Fruit fly (Drosophila melanogaster): Measurements from ENCODE around the gene CG12995.

The CG12995 gene

dm6 chrX:17227462-17227861 is 17.7 kb upstream of the CG12995 start:
- TF ChIP-seq dsf (GFP tag; optimal IDR thresholded peaks at IDR 0.05; ENCODE audit: borderline replicate concordance) (no peak), dl (GFP tag; optimal IDR thresholded peaks at IDR 0.05; ENCODE audit: insufficient read depth in 1 of 2, partially characterized antibody in 2 of 2) (no peak), ey (GFP tag; optimal IDR thresholded peaks at IDR 0.05) (no peak), foxo (GFP tag; optimal IDR thresholded peaks at IDR 0.05) (no peak), OdsH (GFP tag; optimal IDR thresholded peaks at IDR 0.05) (no peak), Hr83 (GFP tag; optimal IDR thresholded peaks at IDR 0.05; ENCODE audit: poor library complexity, severe bottlenecking) (no peak), woc (GFP tag; optimal IDR thresholded peaks at IDR 0.05) (no peak), Mio (GFP tag; optimal IDR thresholded peaks at IDR 0.05) (no peak), Rel (GFP tag; optimal IDR thresholded peaks at IDR 0.05) (no peak), Rel (tag; optimal IDR thresholded peaks at IDR 0.05) (no peak), h (GFP tag; optimal IDR thresholded peaks at IDR 0.05) (no peak), CG9705 (GFP tag; optimal IDR thresholded peaks at IDR 0.05) (no peak), brk (GFP tag; optimal IDR thresholded peaks at IDR 0.05) (no peak), HLH106 (tag; optimal IDR thresholded peaks at IDR 0.05) (no peak), Jra (GFP tag; optimal IDR thresholded peaks at IDR 0.05) (no peak), Hnf4 (GFP tag; optimal IDR thresholded peaks at IDR 0.05) (no peak), fru (GFP tag; optimal IDR thresholded peaks at IDR 0.05) (no peak), Dfd (GFP tag; optimal IDR thresholded peaks at IDR 0.05) (no peak), pan (optimal IDR thresholded peaks at IDR 0.05) (no peak)

- TF ChIP-seq Hr83 (GFP tag; optimal IDR thresholded peaks at IDR 0.05; ENCODE audit: poor library complexity, severe bottlenecking): no peak
- TF ChIP-seq h (GFP tag; optimal IDR thresholded peaks at IDR 0.05): no peak
- no peak for TF ChIP-seq Hr78 (GFP tag; optimal IDR thresholded peaks at IDR 0.05)
- TF ChIP-seq tai (GFP tag; optimal IDR thresholded peaks at IDR 0.05): no peak
- no peak for TF ChIP-seq Myc (optimal IDR thresholded peaks at IDR 0.05)
- TF ChIP-seq CG32264 (GFP tag; optimal IDR thresholded peaks at IDR 0.05): no peak
- TF ChIP-seq lola (GFP tag; optimal IDR thresholded peaks at IDR 0.05): no peak
- no peak for TF ChIP-seq CrebA (GFP tag; optimal IDR thresholded peaks at IDR 0.05; ENCODE audit: borderline replicate concordance)
- TF ChIP-seq Vsx2 (GFP tag; optimal IDR thresholded peaks at IDR 0.05; ENCODE audit: partially characterized antibody): no peak
- no peak for TF ChIP-seq Sp1 (GFP tag; optimal IDR thresholded peaks at IDR 0.05)
- no peak for TF ChIP-seq OdsH (GFP tag; optimal IDR thresholded peaks at IDR 0.05)
- no peak for TF ChIP-seq N (GFP tag; optimal IDR thresholded peaks at IDR 0.05)
- no peak for TF ChIP-seq GATAd (GFP tag; optimal IDR thresholded peaks at IDR 0.05)
- no peak for TF ChIP-seq fru (GFP tag; optimal IDR thresholded peaks at IDR 0.05)
Observed at dm6 chrX:17226681-17227019, 16.9 kb upstream of the CG12995 start, which contains the start of gene CG10598. CG10598 (minus strand) TSS chrX:17226867.

dm6 chrX:17225972-17226680 is 16.3 kb upstream of the CG12995 start:
- TF ChIP-seq Dfd (GFP tag; optimal IDR thresholded peaks at IDR 0.05) (peak; percentile 68), h (GFP tag; optimal IDR thresholded peaks at IDR 0.05) (no peak)

DNA sequence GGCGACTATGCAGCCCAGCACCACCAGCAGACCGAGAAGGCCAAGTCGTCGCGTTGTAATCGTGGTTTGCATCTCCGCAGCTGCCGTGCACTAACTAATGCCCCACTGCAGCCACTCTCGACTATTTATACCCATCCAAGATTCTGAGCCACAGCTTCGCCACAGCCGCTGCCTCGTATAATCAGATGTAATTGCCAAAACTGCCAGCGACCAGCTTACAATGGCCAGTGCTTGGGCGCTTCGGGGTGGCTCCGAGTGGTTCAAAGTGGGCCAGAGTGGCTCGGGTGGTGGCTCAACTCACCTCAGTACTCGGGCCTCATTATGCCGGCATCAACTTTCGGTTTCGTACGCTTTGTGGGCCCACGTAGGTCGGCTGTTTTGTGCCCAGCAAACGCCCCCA is 13.9 kb upstream of the CG12995 start, which contains the start of gene CG34327:
TSS of gene CG34327 (minus strand) at position 101 of the 400 bp plus-strand sequence.
- TF ChIP-seq sage (GFP tag; optimal IDR thresholded peaks at IDR 0.05) (no peak), Hr83 (GFP tag; optimal IDR thresholded peaks at IDR 0.05; ENCODE audit: poor library complexity, severe bottlenecking) (no peak), pan (optimal IDR thresholded peaks at IDR 0.05) (no peak), Hr78 (GFP tag; optimal IDR thresholded peaks at IDR 0.05) (no peak), Dfd (GFP tag; optimal IDR thresholded peaks at IDR 0.05) (no peak), Myc (optimal IDR thresholded peaks at IDR 0.05) (no peak), dsf (GFP tag; optimal IDR thresholded peaks at IDR 0.05; ENCODE audit: borderline replicate concordance) (no peak), HLH106 (tag; optimal IDR thresholded peaks at IDR 0.05) (no peak), Abd-B (GFP tag; optimal IDR thresholded peaks at IDR 0.05) (no peak), lola (GFP tag; optimal IDR thresholded peaks at IDR 0.05) (no peak), Vsx2 (GFP tag; optimal IDR thresholded peaks at IDR 0.05; ENCODE audit: partially characterized antibody) (no peak), CG32264 (GFP tag; optimal IDR thresholded peaks at IDR 0.05) (no peak), GATAd (GFP tag; optimal IDR thresholded peaks at IDR 0.05) (no peak), dmrt93B (GFP tag; optimal IDR thresholded peaks at IDR 0.05) (no peak), woc (GFP tag; optimal IDR thresholded peaks at IDR 0.05) (no peak), N (GFP tag; optimal IDR thresholded peaks at IDR 0.05) (no peak), OdsH (GFP tag; optimal IDR thresholded peaks at IDR 0.05) (no peak), brk (GFP tag; optimal IDR thresholded peaks at IDR 0.05) (no peak), CG9705 (GFP tag; optimal IDR thresholded peaks at IDR 0.05) (no peak), jim (GFP tag; optimal IDR thresholded peaks at IDR 0.05) (no peak)
